Worm (Caenorhabditis elegans) whole organism, L4 larva: ENCODE measurements around the gene hars-1.

Experiments
- F26F4.8 ChIP-seq: fragments of 200-800 bp; sonication (Bioruptor generic); conservative IDR thresholded peaks from 2 replicates; pipeline ENCODE4 v1.3.6; 2022; ENCODE audit warnings: missing genetic modification characterization, missing compliant biosample characterization
- Y105C5A.15 ChIP-seq: fragments of 200-800 bp; sonication (Bioruptor generic); IDR thresholded peaks from 2 replicates; pipeline ENCODE4 v1.3.6; 2022; ENCODE audit warnings: missing genetic modification characterization, missing compliant biosample characterization
- Y48G9A.11 ChIP-seq: fragments of 200-800 bp; sonication (Bioruptor generic); IDR thresholded peaks from 2 replicates; pipeline ENCODE4 v1.3.6; 2022; ENCODE audit warnings: missing genetic modification reagents, missing genetic modification characterization, missing compliant biosample characterization
- ZK337.2 ChIP-seq: fragments of 200-800 bp; sonication (Bioruptor generic); IDR thresholded peaks from 2 replicates; pipeline ENCODE4 v1.3.6; 2022; ENCODE audit warnings: missing genetic modification reagents, missing genetic modification characterization, missing compliant biosample characterization
- aha-1 ChIP-seq: fragments of 150-350 bp; peaks from one replicate; lab custom pipeline; 2014; ENCODE audit warnings: missing biosample characterization, missing genetic modification characterization
- aly-2 ChIP-seq: sonication (generic microtip); optimal IDR thresholded peaks from 2 replicates; lab custom pipeline; 2018; ENCODE audit warnings: missing biosample characterization, missing genetic modification characterization
- ama-1 ChIP-seq: fragments of 150-350 bp; optimal IDR thresholded peaks from 2 replicates; lab custom pipeline; 2014; ENCODE audit warnings: inconsistent platforms, mixed read lengths
- arid-1 ChIP-seq: fragments of 200-800 bp; sonication (Bioruptor generic); conservative IDR thresholded peaks from 2 replicates; pipeline ENCODE4 v1.3.6; 2022; ENCODE audit warnings: missing genetic modification reagents, missing genetic modification characterization, missing compliant biosample characterization
- attf-4 ChIP-seq: sonication (generic microtip); optimal IDR thresholded peaks from 3 replicates; lab custom pipeline; 2017; ENCODE audit warnings: missing biosample characterization, missing genetic modification characterization
- ceh-20 ChIP-seq: fragments of 200-800 bp; sonication (Bioruptor generic); IDR thresholded peaks from 2 replicates; pipeline ENCODE4 v1.3.6; 2022; ENCODE audit warnings: missing genetic modification reagents, missing genetic modification characterization, missing compliant biosample characterization
- ceh-82 ChIP-seq: sonication (generic microtip); optimal IDR thresholded peaks from 2 replicates; lab custom pipeline; 2017; ENCODE audit warnings: missing biosample characterization, missing genetic modification characterization
- daf-12 ChIP-seq: fragments of 150-350 bp; optimal IDR thresholded peaks from 2 replicates; lab custom pipeline; 2014; ENCODE audit warnings: missing biosample characterization, missing genetic modification reagents, missing genetic modification characterization
- daf-16 ChIP-seq, 3 experiments: sonication (generic microtip); optimal IDR thresholded peaks; 2 replicates each; lab custom pipeline; 2016 to 2017; ENCODE audit warnings: missing genetic modification characterization in 3 of 3, missing genetic modification reagents in 3 of 3, mild to moderate bottlenecking in 2 of 3, missing compliant biosample characterization in 2 of 3, missing biosample characterization in 1 of 3, moderate library complexity in 1 of 3
- daf-19 ChIP-seq: fragments of 200-800 bp; sonication (Bioruptor generic); conservative IDR thresholded peaks from 2 replicates; pipeline ENCODE4 v1.3.6; 2022; ENCODE audit warnings: missing genetic modification characterization, missing compliant biosample characterization
- dmd-6 ChIP-seq: fragments of 200-800 bp; sonication (Bioruptor generic); IDR thresholded peaks from 2 replicates; pipeline ENCODE4 v1.3.6; 2022; ENCODE audit warnings: missing genetic modification reagents, missing genetic modification characterization, missing compliant biosample characterization
- dve-1 ChIP-seq: sonication (generic microtip); optimal IDR thresholded peaks from 2 replicates; lab custom pipeline; 2017; ENCODE audit warnings: antibody characterized with exemption, mild to moderate bottlenecking, missing genetic modification characterization, missing compliant biosample characterization; ENCODE audit not compliant: insufficient read depth
- fos-1 ChIP-seq: fragments of 150-350 bp; optimal IDR thresholded peaks from 2 replicates; lab custom pipeline; 2014; ENCODE audit warnings: missing biosample characterization, missing genetic modification characterization
- hif-1 ChIP-seq, 2 experiments: sonication (generic microtip); optimal IDR thresholded peaks; 2 replicates each; lab custom pipeline; 2016 to 2017; ENCODE audit warnings: missing compliant biosample characterization in 2 of 2, missing genetic modification characterization in 2 of 2, missing genetic modification reagents in 2 of 2, missing genotype in 2 of 2, mild to moderate bottlenecking in 1 of 2
- hlh-11 ChIP-seq: fragments of 200-800 bp; sonication (Bioruptor generic); optimal IDR thresholded peaks from 2 replicates; lab custom pipeline; 2018; ENCODE audit warnings: mild to moderate bottlenecking, missing genetic modification characterization, missing compliant biosample characterization
- hlh-30 ChIP-seq: sonication (generic microtip); optimal IDR thresholded peaks from 2 replicates; lab custom pipeline; 2017; ENCODE audit warnings: antibody characterized with exemption, mild to moderate bottlenecking, missing genetic modification characterization, missing compliant biosample characterization; ENCODE audit not compliant: insufficient read depth
- hmg-1.1 ChIP-seq: fragments of 200-800 bp; sonication (Bioruptor generic); IDR thresholded peaks from 2 replicates; pipeline ENCODE4 v1.3.6; 2022; ENCODE audit warnings: missing genetic modification reagents, missing genetic modification characterization, missing compliant biosample characterization
- lin-13 ChIP-seq: fragments of 150-350 bp; optimal IDR thresholded peaks from 2 replicates; lab custom pipeline; 2014; ENCODE audit warnings: missing biosample characterization, missing genetic modification reagents, missing genetic modification characterization
- lin-15B ChIP-seq: fragments of 150-350 bp; sonication (generic microtip); optimal IDR thresholded peaks from 3 replicates; lab custom pipeline; 2014; ENCODE audit warnings: missing biosample characterization, missing genetic modification characterization
- lin-29 ChIP-seq: fragments of 200-800 bp; sonication (Bioruptor generic); IDR thresholded peaks from 2 replicates; pipeline ENCODE4 v1.3.6; 2022; ENCODE audit warnings: missing genetic modification reagents, missing genetic modification characterization, missing compliant biosample characterization
- lsy-2 ChIP-seq, 2 experiments: fragments of 150-350 bp in 1 of 2; sonication (generic microtip) in 1 of 2; optimal IDR thresholded peaks; 2 replicates each; lab custom pipeline; 2014 to 2017; ENCODE audit warnings: missing biosample characterization in 2 of 2, missing genetic modification characterization in 2 of 2
- mdl-1 ChIP-seq, 2 experiments: fragments of 150-350 bp in 1 of 2; sonication (generic microtip) in 1 of 2; optimal IDR thresholded peaks; 2 replicates each; lab custom pipeline; 2014 to 2017; ENCODE audit warnings: missing biosample characterization in 2 of 2, missing genetic modification characterization in 2 of 2
- mdt-29 ChIP-seq: fragments of 200-800 bp; sonication (Bioruptor generic); IDR thresholded peaks from 2 replicates; pipeline ENCODE4 v1.3.6; 2022; ENCODE audit warnings: missing genetic modification reagents, missing genetic modification characterization, missing compliant biosample characterization
- mes-2 ChIP-seq: sonication (generic microtip); optimal IDR thresholded peaks from 2 replicates; lab custom pipeline; 2016; ENCODE audit warnings: missing genotype, mild to moderate bottlenecking, missing genetic modification characterization, missing compliant biosample characterization; ENCODE audit not compliant: poor library complexity, severe bottlenecking
- mxl-3 ChIP-seq: fragments of 200-800 bp; sonication (Bioruptor generic); optimal IDR thresholded peaks from 2 replicates; lab custom pipeline; 2018; ENCODE audit warnings: mild to moderate bottlenecking, missing genetic modification characterization, missing compliant biosample characterization
- nhr-11 ChIP-seq: fragments of 150-350 bp; optimal IDR thresholded peaks from 2 replicates; lab custom pipeline; 2014; ENCODE audit warnings: missing biosample characterization, missing genetic modification characterization
- nhr-237 ChIP-seq: sonication (generic microtip); optimal IDR thresholded peaks from 2 replicates; lab custom pipeline; 2017; ENCODE audit warnings: missing biosample characterization, missing genetic modification characterization
- nhr-28 ChIP-seq: fragments of 150-350 bp; optimal IDR thresholded peaks from 2 replicates; lab custom pipeline; 2014; ENCODE audit warnings: missing biosample characterization, missing genetic modification characterization
- nhr-41 ChIP-seq: fragments of 200-800 bp; sonication (Bioruptor generic); IDR thresholded peaks from 2 replicates; pipeline ENCODE4 v1.3.6; 2022; ENCODE audit warnings: missing genetic modification reagents, missing genetic modification characterization, missing compliant biosample characterization
- pha-4 ChIP-seq, 2 experiments: fragments of 150-350 bp in 1 of 2; fragments of 200-800 bp in 1 of 2; sonication (Bioruptor generic) in 1 of 2; IDR thresholded peaks in 1 of 2; optimal IDR thresholded peaks in 1 of 2; 2 replicates each; pipeline versions ENCODE4 v1.3.6 to Lab custom; 2014 to 2022; ENCODE audit warnings: missing genetic modification characterization in 2 of 2, missing genetic modification reagents in 2 of 2, missing biosample characterization in 1 of 2, missing compliant biosample characterization in 1 of 2
- php-3 ChIP-seq: fragments of 200-800 bp; sonication (Bioruptor generic); IDR thresholded peaks from 2 replicates; pipeline ENCODE4 v1.3.6; 2022; ENCODE audit warnings: missing genetic modification reagents, missing genetic modification characterization, missing compliant biosample characterization
- pqm-1 ChIP-seq: sonication (generic microtip); optimal IDR thresholded peaks from 2 replicates; lab custom pipeline; 2017; ENCODE audit warnings: missing biosample characterization, missing genetic modification characterization
- skn-1 ChIP-seq: fragments of 150-350 bp; optimal IDR thresholded peaks from 2 replicates; lab custom pipeline; 2014; ENCODE audit warnings: missing biosample characterization, missing genetic modification characterization
- snpc-1.2 ChIP-seq: fragments of 200-800 bp; sonication (Bioruptor generic); IDR thresholded peaks from 2 replicates; pipeline ENCODE4 v1.3.6; 2022; ENCODE audit warnings: missing genetic modification reagents, missing genetic modification characterization, missing compliant biosample characterization
- tag-97 ChIP-seq: fragments of 200-800 bp; sonication (Bioruptor generic); IDR thresholded peaks from 2 replicates; pipeline ENCODE4 v1.3.6; 2022; ENCODE audit warnings: missing genetic modification characterization, missing compliant biosample characterization
- unc-62 ChIP-seq, 3 experiments: fragments of 150-350 bp in 1 of 3; sonication (generic microtip); optimal IDR thresholded peaks in 2 of 3; peaks in 1 of 3; 1 replicate in 1 of 3; 2 replicates in 2 of 3; lab custom pipeline; 2014 to 2017; ENCODE audit warnings: missing biosample characterization in 3 of 3, missing genetic modification characterization in 3 of 3, missing genetic modification reagents in 3 of 3, missing genotype in 1 of 3
- zfp-2 ChIP-seq: sonication (generic microtip); optimal IDR thresholded peaks from 2 replicates; lab custom pipeline; 2016; ENCODE audit warnings: mild to moderate bottlenecking, missing genetic modification characterization, missing compliant biosample characterization
- ztf-7 ChIP-seq: fragments of 150-350 bp; optimal IDR thresholded peaks from 2 replicates; lab custom pipeline; 2014; ENCODE audit warnings: missing biosample characterization, missing genetic modification characterization

Gene hars-1

ce11 chrIV:10819049-10819448 is 39.7 kb upstream of the hars-1 start (continued):
- TF ChIP-seq daf-19 (no peak), zfp-2 (tag; lab: Kevin White, UChicago) (no peak), lsy-2 (tag; optimal IDR thresholded peaks at IDR 0.05; lab: Kevin White, UChicago) (peak in 1 of 2 experiments; percentile 7), lin-29 (GFP tag; lab: Robert Waterston, UW) (no peak), nhr-237 (no peak), arid-1 (GFP tag; lab: Robert Waterston, UW) (no peak), skn-1 (tag; lab: Kevin White, UChicago) (no peak), tag-97 (no peak), aly-2 (tag; lab: Kevin White, UChicago) (no peak), nhr-11 (tag; lab: Kevin White, UChicago) (peak; percentile 7), php-3 (no peak), Y105C5A.15 (0 out of 2 replicates have a peak, but pooled peaks have one; percentile 24), attf-4 (tag; lab: Kevin White, UChicago) (no peak), hlh-11 (peak; percentile 7), Y48G9A.11 (no peak), ama-1 (lab: Kevin White, UChicago) (no peak), dmd-6 (GFP tag; lab: Robert Waterston, UW) (peak; percentile 42), mes-2 (tag; lab: Kevin White, UChicago) (no peak), daf-12 (tag; lab: Kevin White, UChicago) (no peak), mdl-1 (tag; optimal IDR thresholded peaks at IDR 0.05; lab: Kevin White, UChicago) (no peak), ZK337.2 (GFP tag; lab: Robert Waterston, UW) (no peak)

ce11 chrIV:10820114-10820513 is 38.6 kb upstream of the hars-1 start:
- TF ChIP-seq ztf-7 (tag; lab: Kevin White, UChicago), result no peak
- TF ChIP-seq hlh-11, result peak; percentile 69
- peak; percentile 34 for TF ChIP-seq pqm-1 (tag; lab: Kevin White, UChicago)
- peak; percentile 67 for TF ChIP-seq dmd-6 (GFP tag; lab: Robert Waterston, UW)
- no peak for TF ChIP-seq daf-16 (GFP tag; optimal IDR thresholded peaks at IDR 0.05; lab: Kevin White, UChicago)
- TF ChIP-seq daf-16 (tag; optimal IDR thresholded peaks at IDR 0.05; lab: Kevin White, UChicago), result peak; percentile 73
- TF ChIP-seq aha-1 (tag; lab: Kevin White, UChicago), result peak; percentile 51
- TF ChIP-seq lin-15B, result no peak
- peak in 1 of 2 experiments; percentile 76 for TF ChIP-seq unc-62 (GFP tag; optimal IDR thresholded peaks at IDR 0.05 in 1 of 2; lab: Kevin White, UChicago)
- no peak for TF ChIP-seq unc-62 (tag; optimal IDR thresholded peaks at IDR 0.05; lab: Kevin White, UChicago)
- peak; percentile 61 for TF ChIP-seq nhr-28 (tag; lab: Kevin White, UChicago)
- 0 out of 2 replicates have a peak, but pooled peaks have one; percentile 22 for TF ChIP-seq hmg-1.1 (GFP tag; lab: Robert Waterston, UW)
- peak; percentile 17 for TF ChIP-seq mxl-3 (GFP tag; lab: Kevin White, UChicago)
- no peak for TF ChIP-seq ceh-82 (tag; lab: Kevin White, UChicago)
- peak; percentile 61 for TF ChIP-seq dve-1 (tag; lab: Kevin White, UChicago)
- no peak for TF ChIP-seq lin-13 (GFP tag; lab: Kevin White, UChicago)
- no peak for TF ChIP-seq fos-1 (tag; lab: Kevin White, UChicago)

- TF ChIP-seq unc-62 (GFP tag; optimal IDR thresholded peaks at IDR 0.05 in 1 of 2; lab: Kevin White, UChicago) (peak in 1 of 2 experiments; percentile 99), unc-62 (tag; optimal IDR thresholded peaks at IDR 0.05; lab: Kevin White, UChicago) (no peak), hlh-30 (tag; lab: Kevin White, UChicago) (peak; percentile 93), mdt-29 (GFP tag; lab: Robert Waterston, UW) (peak; percentile 11; the same call in 1 of the 2 replicates), nhr-41 (GFP tag; lab: Robert Waterston, UW) (no peak), ceh-20 (GFP tag; lab: Robert Waterston, UW) (0 out of 2 replicates have a peak, but pooled peaks have one; percentile 8), daf-12 (tag; lab: Kevin White, UChicago) (no peak), Y48G9A.11 (no peak), F26F4.8 (no peak), pha-4 (GFP tag; IDR thresholded peaks at IDR 0.05; lab: Robert Waterston, UW) (no peak; the same call in 1 of the 2 replicates), pha-4 (tag; optimal IDR thresholded peaks at IDR 0.05; lab: Kevin White, UChicago) (no peak), aha-1 (tag; lab: Kevin White, UChicago) (peak; percentile 94), hif-1 (tag; optimal IDR thresholded peaks at IDR 0.05; lab: Kevin White, UChicago) (no peak), hmg-1.1 (GFP tag; lab: Robert Waterston, UW) (no peak), snpc-1.2 (0 out of 2 replicates have a peak, but pooled peaks have one; percentile 19)
These were observed 37.7 kb upstream of the hars-1 start for ce11 chrIV:10820837-10821671.
